Fruit fly (Drosophila melanogaster) whole organism, embryonic: Measurements from ENCODE around the gene T48.

Source experiments
- Awh ChIP-seq: fragments of 200-800 bp; sonication (Bioruptor generic); IDR thresholded peaks from 2 replicates; pipeline ENCODE4, ENCODE4 v1.3.6; 2022; ENCODE audit warnings: missing biosample characterization, missing genetic modification characterization
- CG11085 ChIP-seq: fragments of 200-800 bp; sonication (Bioruptor generic); IDR thresholded peaks from 2 replicates; pipeline ENCODE4 v1.3.6; 2022; ENCODE audit warnings: missing biosample characterization, missing genetic modification characterization
- CG11093 ChIP-seq: fragments of 200-800 bp; sonication (Bioruptor generic); IDR thresholded peaks from 3 replicates; pipeline ENCODE4 v1.3.6; 2022; ENCODE audit warnings: missing biosample characterization, missing genetic modification characterization
- CG12942 ChIP-seq: fragments of 200-800 bp; sonication (Bioruptor generic); optimal IDR thresholded peaks from 3 replicates; lab custom pipeline; 2016; ENCODE audit warnings: missing biosample characterization, missing genetic modification characterization
- CG13775 ChIP-seq: fragments of 200-800 bp; sonication (Bioruptor generic); optimal IDR thresholded peaks from 3 replicates; lab custom pipeline; 2017; ENCODE audit warnings: missing biosample characterization, mild to moderate bottlenecking, missing genetic modification characterization
- CG15601 ChIP-seq: fragments of 200-800 bp; sonication (Bioruptor generic); optimal IDR thresholded peaks from 3 replicates; lab custom pipeline; 2019; ENCODE audit warnings: missing biosample characterization, mild to moderate bottlenecking, missing genetic modification characterization, moderate library complexity
- CG1602 ChIP-seq: fragments of 200-800 bp; sonication (Bioruptor generic); optimal IDR thresholded peaks from 3 replicates; lab custom pipeline; 2016; ENCODE audit warnings: missing biosample characterization, missing genetic modification characterization
- CG17612 ChIP-seq: fragments of 200-800 bp; sonication (Bioruptor generic); IDR thresholded peaks from 2 replicates; pipeline ENCODE4 v1.3.6; 2022; ENCODE audit warnings: missing biosample characterization, missing genetic modification characterization
- CG17802 ChIP-seq: fragments of 200-800 bp; sonication (Bioruptor generic); optimal IDR thresholded peaks from 2 replicates; lab custom pipeline; 2018; ENCODE audit warnings: missing biosample characterization, mild to moderate bottlenecking, missing genetic modification characterization, moderate library complexity
- CG2129 ChIP-seq: fragments of 200-800 bp; sonication (Bioruptor generic); IDR thresholded peaks from 2 replicates; pipeline ENCODE4 v1.3.6; 2022; ENCODE audit warnings: missing biosample characterization, missing genetic modification characterization; ENCODE audit not compliant: partially characterized antibody
- CG2199 ChIP-seq: fragments of 200-800 bp; sonication (Bioruptor generic); IDR thresholded peaks from 3 replicates; pipeline ENCODE4 v1.3.6; 2022; ENCODE audit warnings: missing biosample characterization, missing genetic modification characterization
- CG2712 ChIP-seq: fragments of 200-800 bp; optimal IDR thresholded peaks from 3 replicates; lab custom pipeline; 2019; ENCODE audit warnings: missing biosample characterization, mild to moderate bottlenecking, missing genetic modification characterization, moderate library complexity
- CG3163 ChIP-seq: fragments of 200-800 bp; sonication (Bioruptor generic); optimal IDR thresholded peaks from 3 replicates; lab custom pipeline; 2016; ENCODE audit warnings: missing biosample characterization, missing genetic modification characterization
- CG32772 ChIP-seq: fragments of 200-800 bp; sonication (Bioruptor generic); IDR thresholded peaks from 2 replicates; pipeline ENCODE4 v1.3.6; 2022; ENCODE audit warnings: missing biosample characterization, missing genetic modification characterization
- CG3995 ChIP-seq: fragments of 200-800 bp; sonication (Bioruptor generic); optimal IDR thresholded peaks from 3 replicates; lab custom pipeline; 2016; ENCODE audit warnings: missing biosample characterization, missing genetic modification characterization
- CG6254 ChIP-seq: fragments of 200-800 bp; sonication (Bioruptor generic); optimal IDR thresholded peaks from 3 replicates; lab custom pipeline; 2017; ENCODE audit warnings: mild to moderate bottlenecking, missing biosample characterization, missing genetic modification reagents, missing genetic modification characterization
- CG7963 ChIP-seq: fragments of 200-800 bp; sonication (Bioruptor generic); IDR thresholded peaks from 3 replicates; pipeline ENCODE4 v1.3.6; 2022; ENCODE audit warnings: missing biosample characterization, missing genetic modification characterization; ENCODE audit not compliant: partially characterized antibody
- CG7987 ChIP-seq: fragments of 200-800 bp; sonication (Bioruptor generic); optimal IDR thresholded peaks from 2 replicates; lab custom pipeline; 2018; ENCODE audit warnings: missing biosample characterization, mild to moderate bottlenecking, missing genetic modification characterization, moderate library complexity
- CG8089 ChIP-seq: fragments of 200-800 bp; sonication (Bioruptor generic); optimal IDR thresholded peaks from 3 replicates; lab custom pipeline; 2016; ENCODE audit warnings: missing biosample characterization, missing genetic modification characterization
- CG8944 ChIP-seq: fragments of 200-800 bp; sonication (Bioruptor generic); optimal IDR thresholded peaks from 3 replicates; lab custom pipeline; 2016; ENCODE audit warnings: missing biosample characterization, missing genetic modification characterization
- Dbx ChIP-seq: fragments of 200-800 bp; sonication (Bioruptor generic); IDR thresholded peaks from 3 replicates; pipeline ENCODE4 v1.3.6; 2022; ENCODE audit warnings: missing biosample characterization, missing genetic modification characterization
- E2f2 ChIP-seq: fragments of 200-800 bp; sonication (Bioruptor generic); IDR thresholded peaks from 2 replicates; pipeline ENCODE4 v1.3.6; 2022; ENCODE audit warnings: missing biosample characterization, missing genetic modification characterization
- HmgD ChIP-seq: fragments of 200-800 bp; sonication (Bioruptor generic); optimal IDR thresholded peaks from 3 replicates; lab custom pipeline; 2016; ENCODE audit warnings: missing biosample characterization, missing genetic modification characterization
- Hr78 ChIP-seq, 2 experiments: fragments of 200-800 bp in 1 of 2; fragments of >200 bp in 1 of 2; sonication (Bioruptor generic) in 1 of 2; optimal IDR thresholded peaks; 2 replicates each; lab custom pipeline; 2017 to 2019; ENCODE audit warnings: missing biosample characterization in 2 of 2, missing genetic modification characterization in 2 of 2, mild to moderate bottlenecking in 1 of 2, moderate library complexity in 1 of 2
- MBD-R2 ChIP-seq: fragments of 200-800 bp; sonication (Bioruptor generic); IDR thresholded peaks from 2 replicates; pipeline ENCODE4 v1.3.6; 2022; ENCODE audit warnings: missing biosample characterization, missing genetic modification characterization
- NK7.1 ChIP-seq: fragments of 200-800 bp; sonication (Bioruptor generic); optimal IDR thresholded peaks from 3 replicates; lab custom pipeline; 2016; ENCODE audit warnings: missing biosample characterization, missing genetic modification characterization
- Rfx ChIP-seq: fragments of 200-800 bp; sonication (Bioruptor generic); IDR thresholded peaks from 2 replicates; pipeline ENCODE4 v1.3.6; 2022; ENCODE audit warnings: missing biosample characterization, missing genetic modification characterization
- Trl ChIP-seq, 3 experiments: fragments of >200 bp in 2 of 3; fragments of 200-800 bp in 1 of 3; sonication (Bioruptor generic) in 1 of 3; optimal IDR thresholded peaks; 2 replicates in 1 of 3; 3 replicates in 2 of 3; lab custom pipeline; 2016 to 2017; ENCODE audit warnings: missing biosample characterization in 1 of 3, missing genetic modification characterization in 1 of 3
- Usf ChIP-seq: fragments of 200-800 bp; sonication (Bioruptor generic); optimal IDR thresholded peaks from 2 replicates; lab custom pipeline; 2017; ENCODE audit warnings: missing genotype, missing biosample characterization, missing genetic modification characterization
- ab ChIP-seq: fragments of 200-800 bp; sonication (Bioruptor generic); optimal IDR thresholded peaks from 2 replicates; lab custom pipeline; 2016; ENCODE audit warnings: missing biosample characterization, missing genetic modification characterization
- al ChIP-seq: fragments of 200-800 bp; sonication (Bioruptor generic); IDR thresholded peaks from 2 replicates; pipeline ENCODE4 v1.3.6; 2022; ENCODE audit warnings: missing biosample characterization, missing genetic modification characterization
- amos ChIP-seq: fragments of 200-800 bp; sonication (Bioruptor generic); IDR thresholded peaks from 2 replicates; pipeline ENCODE4 v1.3.6; 2022; ENCODE audit warnings: missing biosample characterization, missing genetic modification characterization; ENCODE audit not compliant: partially characterized antibody
- bigmax ChIP-seq: fragments of 200-800 bp; sonication (Bioruptor generic); optimal IDR thresholded peaks from 2 replicates; lab custom pipeline; 2018; ENCODE audit warnings: missing biosample characterization, mild to moderate bottlenecking, missing genetic modification characterization
- cg ChIP-seq: fragments of 200-800 bp; sonication (Bioruptor generic); optimal IDR thresholded peaks from 3 replicates; lab custom pipeline; 2019; ENCODE audit warnings: missing biosample characterization, mild to moderate bottlenecking, missing genetic modification characterization, moderate library complexity
- fd96Cb ChIP-seq: fragments of 200-800 bp; sonication (Bioruptor generic); optimal IDR thresholded peaks from 2 replicates; lab custom pipeline; 2018; ENCODE audit warnings: missing biosample characterization, mild to moderate bottlenecking, missing genetic modification characterization, moderate library complexity
- gt ChIP-seq: fragments of 200-800 bp; sonication (Bioruptor generic); IDR thresholded peaks from 2 replicates; pipeline ENCODE4 v1.3.6; 2022; ENCODE audit warnings: missing biosample characterization, missing genetic modification characterization
- hth ChIP-seq: fragments of >200 bp; optimal IDR thresholded peaks from 2 replicates; lab custom pipeline; 2017; ENCODE audit warnings: inconsistent platforms
- mirr ChIP-seq: fragments of 200-800 bp; sonication (Bioruptor generic); optimal IDR thresholded peaks from 3 replicates; lab custom pipeline; 2018; ENCODE audit warnings: missing biosample characterization, mild to moderate bottlenecking, missing genetic modification characterization
- p53 ChIP-seq: fragments of 200-800 bp; sonication (Bioruptor generic); optimal IDR thresholded peaks from 2 replicates; lab custom pipeline; 2016; ENCODE audit warnings: missing biosample characterization, missing genetic modification characterization
- ro ChIP-seq: fragments of 200-800 bp; sonication (Bioruptor generic); IDR thresholded peaks from 2 replicates; pipeline ENCODE4 v1.3.6; 2022; ENCODE audit warnings: missing biosample characterization, missing genetic modification characterization
- scrt ChIP-seq: fragments of 200-800 bp; sonication (Bioruptor generic); optimal IDR thresholded peaks from 2 replicates; lab custom pipeline; 2018; ENCODE audit warnings: missing biosample characterization, mild to moderate bottlenecking, missing genetic modification characterization, moderate library complexity
- sens-2 ChIP-seq: fragments of 200-800 bp; sonication (Bioruptor generic); IDR thresholded peaks from 2 replicates; pipeline ENCODE4 v1.3.6; 2022; ENCODE audit warnings: missing biosample characterization, missing genetic modification characterization
- ssp ChIP-seq: fragments of 200-800 bp; sonication (Bioruptor generic); IDR thresholded peaks from 2 replicates; pipeline ENCODE4 v1.3.6; 2022; ENCODE audit warnings: missing biosample characterization, missing genetic modification characterization
- sug ChIP-seq: fragments of 200-800 bp; optimal IDR thresholded peaks from 2 replicates; lab custom pipeline; 2019; ENCODE audit warnings: missing biosample characterization, mild to moderate bottlenecking, missing genetic modification characterization, moderate library complexity
- tll ChIP-seq, 2 experiments: fragments of 200-800 bp in 1 of 2; fragments of >200 bp in 1 of 2; sonication (Bioruptor generic) in 1 of 2; optimal IDR thresholded peaks; 2 replicates each; lab custom pipeline; 2017 to 2019; ENCODE audit warnings: missing biosample characterization in 2 of 2, missing genetic modification characterization in 2 of 2, mild to moderate bottlenecking in 1 of 2, moderate library complexity in 1 of 2
- usp ChIP-seq: fragments of >200 bp; optimal IDR thresholded peaks from 2 replicates; lab custom pipeline; 2017; ENCODE audit warnings: missing biosample characterization, missing genetic modification characterization
- zen ChIP-seq: fragments of 200-800 bp; sonication (Bioruptor generic); optimal IDR thresholded peaks from 3 replicates; lab custom pipeline; 2018; ENCODE audit warnings: missing biosample characterization, mild to moderate bottlenecking, missing genetic modification characterization, moderate library complexity
- zf30C ChIP-seq: fragments of 200-800 bp; sonication (Bioruptor generic); optimal IDR thresholded peaks from 3 replicates; lab custom pipeline; 2018; ENCODE audit warnings: missing biosample characterization, mild to moderate bottlenecking, missing genetic modification characterization
- zfh2 ChIP-seq: fragments of 200-800 bp; sonication (Bioruptor generic); optimal IDR thresholded peaks from 2 replicates; lab custom pipeline; 2016; ENCODE audit warnings: missing biosample characterization, missing genetic modification characterization

T48 gene

DNA sequence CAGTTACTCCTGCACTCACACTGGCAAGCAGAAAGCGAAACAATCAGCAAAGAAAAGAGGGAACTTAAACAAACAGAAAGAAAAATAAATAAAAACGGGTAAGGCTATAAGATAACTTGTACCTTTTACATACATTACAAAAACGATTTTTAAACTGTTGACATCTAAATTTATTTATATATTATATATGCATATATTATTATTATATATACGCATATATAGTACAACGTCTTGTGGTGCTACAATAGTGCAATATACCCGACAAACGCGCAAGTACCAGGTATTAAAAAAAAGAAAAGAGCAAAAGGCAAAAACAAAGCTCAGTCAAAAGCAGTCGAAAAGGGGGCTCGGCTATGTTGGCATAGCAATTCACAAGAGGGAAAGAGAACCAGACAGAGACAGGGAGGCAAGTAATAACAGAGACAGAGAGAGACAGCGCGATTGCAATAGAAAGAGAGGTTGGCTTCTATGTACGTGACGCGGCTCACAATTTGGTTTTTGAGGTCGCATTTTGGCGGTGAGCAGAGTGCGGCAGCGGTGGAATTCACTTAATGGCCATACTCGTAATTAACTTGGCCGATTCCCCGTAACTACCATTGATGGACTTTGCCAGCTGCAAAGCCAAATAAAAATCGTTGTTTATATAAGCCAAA lies 72.6 kb downstream of the T48 start (continued):
- TF ChIP-seq CG2129 (GFP tag; lab: Robert Waterston, UW): no peak
- TF ChIP-seq Rfx (GFP tag; lab: Robert Waterston, UW): peak; percentile 74
- no peak for TF ChIP-seq HmgD
- TF ChIP-seq hth: no peak
- peak; percentile 84 for TF ChIP-seq fd96Cb (tag; lab: Kevin White, UChicago)
- peak; percentile 3 for TF ChIP-seq cg
- peak; percentile 13 for TF ChIP-seq CG7987 (GFP tag; lab: Kevin White, UChicago)
- no peak for TF ChIP-seq CG17612 (GFP tag; lab: Robert Waterston, UW)
- TF ChIP-seq E2f2: peak; percentile 62
- TF ChIP-seq amos (GFP tag; lab: Robert Waterston, UW): no peak
- peak; percentile 89 for TF ChIP-seq CG2712 (tag; lab: Kevin White, UChicago)
- TF ChIP-seq CG3163 (GFP tag; lab: Kevin White, UChicago): no peak
- TF ChIP-seq ro (GFP tag; lab: Robert Waterston, UW): peak; percentile 64
- TF ChIP-seq ab (GFP tag; lab: Kevin White, UChicago): no peak
- no peak for TF ChIP-seq tll (GFP tag; optimal IDR thresholded peaks at IDR 0.05; lab: Kevin White, UChicago)
- TF ChIP-seq zf30C (GFP tag; lab: Kevin White, UChicago): no peak
- TF ChIP-seq p53: no peak
- peak; percentile 78 for TF ChIP-seq ssp (GFP tag; lab: Robert Waterston, UW)
- TF ChIP-seq bigmax (GFP tag; lab: Kevin White, UChicago): no peak
- no peak for TF ChIP-seq sug (tag; lab: Kevin White, UChicago)
- no peak; the same call in 2 of the 3 replicates for TF ChIP-seq CG2199 (GFP tag; lab: Robert Waterston, UW)
- peak; percentile 52; the same call in 1 of the 2 replicates for TF ChIP-seq gt
- no peak for TF ChIP-seq mirr (GFP tag; lab: Kevin White, UChicago)
- TF ChIP-seq CG13775 (GFP tag; lab: Kevin White, UChicago): peak; percentile 54
- TF ChIP-seq CG11093 (GFP tag; lab: Robert Waterston, UW): peak; percentile 60; the same call in 1 of the 3 replicates
- peak; percentile 62; the same call in 1 of the 3 replicates for TF ChIP-seq Dbx (GFP tag; lab: Robert Waterston, UW)
- TF ChIP-seq NK7.1: no peak
- TF ChIP-seq CG1602 (GFP tag; lab: Kevin White, UChicago): peak; percentile 76
- TF ChIP-seq al: peak; percentile 32; the same call in 1 of the 2 replicates
- no peak for TF ChIP-seq CG7963
- peak in 1 of 2 experiments; percentile 17 for TF ChIP-seq Trl (optimal IDR thresholded peaks at IDR 0.05; lab: Kevin White, UChicago)
- TF ChIP-seq Trl (GFP tag; optimal IDR thresholded peaks at IDR 0.05; lab: Kevin White, UChicago): no peak
- TF ChIP-seq usp (GFP tag; lab: Kevin White, UChicago): no peak
- TF ChIP-seq CG6254 (GFP tag; lab: Kevin White, UChicago): peak; percentile 32
- no peak for TF ChIP-seq CG8944
- TF ChIP-seq CG32772 (GFP tag; lab: Robert Waterston, UW): peak; percentile 86
- TF ChIP-seq scrt (GFP tag; lab: Kevin White, UChicago): peak; percentile 51
- peak; percentile 21 for TF ChIP-seq zen (tag; lab: Kevin White, UChicago)
- no peak for TF ChIP-seq sens-2 (GFP tag; lab: Robert Waterston, UW)
- TF ChIP-seq CG3995: no peak
- no peak for TF ChIP-seq zfh2 (GFP tag; lab: Kevin White, UChicago)
- TF ChIP-seq CG11085: peak; percentile 61; the same call in 1 of the 2 replicates
- TF ChIP-seq CG15601 (tag; lab: Kevin White, UChicago): peak; percentile 53
- TF ChIP-seq Awh (GFP tag; lab: Robert Waterston, UW): peak; percentile 84
- TF ChIP-seq MBD-R2 (GFP tag; lab: Robert Waterston, UW): peak; percentile 20; the same call in 1 of the 2 replicates
- TF ChIP-seq Hr78 (GFP tag; optimal IDR thresholded peaks at IDR 0.05; lab: Kevin White, UChicago): peak in 1 of 2 experiments; percentile 47
- peak; percentile 60 for TF ChIP-seq Usf
- no peak for TF ChIP-seq CG8089 (GFP tag; lab: Kevin White, UChicago)
- peak; percentile 56 for TF ChIP-seq CG12942 (GFP tag; lab: Kevin White, UChicago)
- TF ChIP-seq CG17802 (tag; lab: Kevin White, UChicago): peak; percentile 44
